Worm (Caenorhabditis elegans): ENCODE results near the gene C29F5.1.

C29F5.1 gene

DNA sequence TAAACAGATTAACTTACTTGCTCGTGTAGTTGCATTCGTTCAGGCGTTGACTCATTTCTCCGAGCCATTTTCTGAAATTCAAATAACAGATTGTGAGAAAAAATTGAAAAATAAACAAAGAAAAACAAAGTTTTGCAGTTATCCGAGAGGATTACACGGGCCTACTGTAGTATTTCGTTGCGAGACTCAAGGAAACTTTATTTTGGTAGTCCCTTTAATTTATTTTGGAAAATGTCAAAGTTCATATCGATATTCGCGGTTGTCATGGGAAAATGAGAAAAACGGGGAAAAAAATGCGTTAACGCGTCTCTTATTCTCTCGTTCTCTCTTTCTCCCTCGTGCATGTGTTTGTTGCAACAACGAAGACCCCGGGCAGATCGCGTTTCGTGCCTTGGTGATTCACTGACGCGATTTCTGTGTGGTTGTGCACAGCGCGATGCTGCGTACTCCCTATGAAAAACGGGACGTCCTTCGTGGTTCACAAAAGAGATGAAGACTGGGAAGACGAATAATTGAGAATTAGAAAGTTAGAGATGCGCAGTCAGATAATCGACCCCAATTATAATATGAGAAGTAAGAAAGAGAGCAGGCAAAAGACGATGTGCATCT is 28.0 kb downstream of the C29F5.1 start, which contains the start of gene set-4:
set-4 (minus strand) TSS at position 120 of the 609 bp plus-strand sequence.
- TF ChIP-seq gei-17 (GFP tag; optimal IDR thresholded peaks at IDR 0.05) (peak; percentile 50), dox-1 (GFP tag; IDR thresholded peaks at IDR 0.05) (peak; percentile 93), aptf-2 (GFP tag; conservative IDR thresholded peaks at IDR 0.05) (no peak), Y53F4B.3 (GFP tag; IDR thresholded peaks at IDR 0.05) (no peak), mel-28 (tag; optimal IDR thresholded peaks at IDR 0.05; ENCODE audit: borderline replicate concordance) (no peak), mes-4 (tag; optimal IDR thresholded peaks at IDR 0.05) (no peak), atf-7 (tag; optimal IDR thresholded peaks at IDR 0.05) (peak; percentile 77), nhr-90 (tag; optimal IDR thresholded peaks at IDR 0.05) (peak; percentile 57), cebp-1 (GFP tag; IDR thresholded peaks at IDR 0.05) (0 out of 2 replicates have a peak, but pooled peaks have one; percentile 24), cebp-1 (tag; optimal IDR thresholded peaks at IDR 0.05) (peak; percentile 88), ztf-28 (GFP tag; IDR thresholded peaks at IDR 0.05) (no peak), lin-54 (GFP tag; optimal IDR thresholded peaks at IDR 0.05) (peak; percentile 78), akir-1 (GFP tag; optimal IDR thresholded peaks at IDR 0.05) (no peak), lsl-1 (GFP tag; optimal IDR thresholded peaks at IDR 0.05) (peak; percentile 78), rec-8 (tag; optimal IDR thresholded peaks at IDR 0.05) (no peak), egl-18 (GFP tag; IDR thresholded peaks at IDR 0.05) (peak; percentile 55; the same call in 1 of the 2 replicates), dpff-1 (tag; optimal IDR thresholded peaks at IDR 0.05) (no peak), hrde-1 (tag; optimal IDR thresholded peaks at IDR 0.05; ENCODE audit: borderline replicate concordance) (no peak), rpc-1 (optimal IDR thresholded peaks at IDR 0.05) (no peak), rpc-1 (tag; optimal IDR thresholded peaks at IDR 0.05) (no peak), egl-44 (GFP tag; IDR thresholded peaks at IDR 0.05) (no peak), bed-1 (GFP tag; IDR thresholded peaks at IDR 0.05) (no peak), ceh-27 (GFP tag; optimal IDR thresholded peaks at IDR 0.05) (peak; percentile 87), ets-4 (GFP tag; optimal IDR thresholded peaks at IDR 0.05) (peak; percentile 75), ceh-100 (GFP tag; IDR thresholded peaks at IDR 0.05) (peak; percentile 77), B0035.1 (tag; optimal IDR thresholded peaks at IDR 0.05) (no peak), snpc-1.1 (tag; optimal IDR thresholded peaks at IDR 0.05; ENCODE audit: insufficient read depth) (no peak), xnd-1 (tag; optimal IDR thresholded peaks at IDR 0.05) (peak; percentile 62), madf-3 (GFP tag; IDR thresholded peaks at IDR 0.05) (0 out of 2 replicates have a peak, but pooled peaks have one; percentile 58), lsy-27 (tag; optimal IDR thresholded peaks at IDR 0.05; ENCODE audit: borderline replicate concordance, insufficient read depth) (no peak), sea-2 (GFP tag; IDR thresholded peaks at IDR 0.05) (no peak), ama-1 (optimal IDR thresholded peaks at IDR 0.05) (no peak), ama-1 (GFP tag; optimal IDR thresholded peaks at IDR 0.05) (no peak), pha-4 (tag; optimal IDR thresholded peaks at IDR 0.05) (no peak), K11D2.4 (GFP tag; IDR thresholded peaks at IDR 0.05) (peak; percentile 80), cebp-2 (GFP tag; IDR thresholded peaks at IDR 0.05) (no peak), F37B4.10 (GFP tag; IDR thresholded peaks at IDR 0.05) (no peak), ccch-3 (GFP tag; optimal IDR thresholded peaks at IDR 0.05) (no peak), dpl-1 (GFP tag; optimal IDR thresholded peaks at IDR 0.05) (peak; percentile 55), nfya-1 (tag; optimal IDR thresholded peaks at IDR 0.05; ENCODE audit: borderline replicate concordance, insufficient read depth) (no peak), F57A8.1 (GFP tag; optimal IDR thresholded peaks at IDR 0.05) (no peak), die-1 (tag; optimal IDR thresholded peaks at IDR 0.05) (no peak), attf-6 (GFP tag; IDR thresholded peaks at IDR 0.05) (no peak), ztf-25 (GFP tag; IDR thresholded peaks at IDR 0.05) (no peak), nhr-27 (tag; optimal IDR thresholded peaks at IDR 0.05) (no peak), fkh-3 (tag; optimal IDR thresholded peaks at IDR 0.05) (no peak), let-607 (tag; optimal IDR thresholded peaks at IDR 0.05) (peak; percentile 53 to 72), mcd-1 (GFP tag; IDR thresholded peaks at IDR 0.05) (peak; percentile 92)

Data from whole organism, young adult.